Worm (Caenorhabditis elegans) whole organism, mixed stage, embryonic: ENCODE data around the gene fndc-1.

Experiments used
- M03D4.4 ChIP-seq: sonication (generic microtip); optimal IDR thresholded peaks from 2 replicates; lab custom pipeline; 2017; ENCODE audit warnings: mild to moderate bottlenecking, missing genetic modification characterization, missing compliant biosample characterization
- bed-3 ChIP-seq: fragments of 200-800 bp; sonication (Bioruptor generic); optimal IDR thresholded peaks from 3 replicates; lab custom pipeline; 2018; ENCODE audit warnings: mild to moderate bottlenecking, missing genetic modification characterization, moderate library complexity, missing compliant biosample characterization
- blmp-1 ChIP-seq: fragments of 150-350 bp; optimal IDR thresholded peaks from 2 replicates; lab custom pipeline; 2014; ENCODE audit warnings: missing biosample characterization, missing genetic modification characterization
- ceh-39 ChIP-seq: fragments of 150-350 bp; optimal IDR thresholded peaks from 2 replicates; lab custom pipeline; 2014; ENCODE audit warnings: missing biosample characterization, missing genetic modification characterization
- ceh-43 ChIP-seq: fragments of 200-800 bp; sonication (Bioruptor generic); optimal IDR thresholded peaks from 2 replicates; lab custom pipeline; 2018; ENCODE audit warnings: mild to moderate bottlenecking, missing genetic modification characterization, moderate library complexity, missing compliant biosample characterization
- ceh-83 ChIP-seq: fragments of 200-800 bp; sonication (Bioruptor generic); optimal IDR thresholded peaks from 2 replicates; lab custom pipeline; 2018; ENCODE audit warnings: mild to moderate bottlenecking, missing genetic modification characterization, missing compliant biosample characterization
- ces-1 ChIP-seq: fragments of 150-350 bp; optimal IDR thresholded peaks from 2 replicates; lab custom pipeline; 2014; ENCODE audit warnings: missing biosample characterization, missing genetic modification reagents, missing genetic modification characterization
- drap-1 ChIP-seq: fragments of 200-800 bp; sonication (Bioruptor generic); optimal IDR thresholded peaks from 3 replicates; lab custom pipeline; 2018; ENCODE audit warnings: mild to moderate bottlenecking, missing genetic modification characterization, missing compliant biosample characterization
- elt-1 ChIP-seq: sonication (generic microtip); optimal IDR thresholded peaks from 2 replicates; lab custom pipeline; 2017; ENCODE audit warnings: missing genetic modification characterization, mild to moderate bottlenecking, missing compliant biosample characterization, antibody characterized with exemption, moderate library complexity, borderline replicate concordance; ENCODE audit not compliant: insufficient read depth
- elt-3 ChIP-seq: fragments of 150-350 bp; optimal IDR thresholded peaks from 2 replicates; lab custom pipeline; 2014; ENCODE audit warnings: missing biosample characterization, missing genetic modification characterization
- flh-1 ChIP-seq: fragments of 200-800 bp; sonication (Bioruptor generic); optimal IDR thresholded peaks from 2 replicates; lab custom pipeline; 2018; ENCODE audit warnings: mild to moderate bottlenecking, missing genetic modification characterization, moderate library complexity, missing compliant biosample characterization
- ham-2 ChIP-seq: fragments of 200-800 bp; sonication (Bioruptor generic); optimal IDR thresholded peaks from 2 replicates; lab custom pipeline; 2018; ENCODE audit warnings: mild to moderate bottlenecking, missing genetic modification characterization, missing compliant biosample characterization
- hlh-1 ChIP-seq: fragments of 150-350 bp; optimal IDR thresholded peaks from 2 replicates; lab custom pipeline; 2014; ENCODE audit warnings: missing biosample characterization, missing genetic modification reagents, missing genetic modification characterization
- lin-13 ChIP-seq: fragments of 150-350 bp; optimal IDR thresholded peaks from 2 replicates; lab custom pipeline; 2014; ENCODE audit warnings: missing biosample characterization, missing genetic modification characterization
- lsy-2 ChIP-seq: fragments of 150-350 bp; optimal IDR thresholded peaks from 2 replicates; lab custom pipeline; 2014; ENCODE audit warnings: missing biosample characterization, missing genetic modification characterization
- mab-5 ChIP-seq: fragments of 150-350 bp; optimal IDR thresholded peaks from 2 replicates; lab custom pipeline; 2014; ENCODE audit warnings: missing biosample characterization, missing genetic modification characterization
- mep-1 ChIP-seq: fragments of 150-350 bp; optimal IDR thresholded peaks from 2 replicates; lab custom pipeline; 2017; ENCODE audit warnings: missing biosample characterization, missing genetic modification reagents, missing genetic modification characterization, inconsistent platforms
- mls-2 ChIP-seq: sonication (generic microtip); optimal IDR thresholded peaks from 2 replicates; lab custom pipeline; 2016; ENCODE audit warnings: mild to moderate bottlenecking, missing genetic modification characterization, moderate library complexity, missing compliant biosample characterization
- nhr-12 ChIP-seq: fragments of 150-350 bp; optimal IDR thresholded peaks from 2 replicates; lab custom pipeline; 2014; ENCODE audit warnings: missing biosample characterization, missing genetic modification characterization
- nhr-2 ChIP-seq: fragments of 150-350 bp; optimal IDR thresholded peaks from 2 replicates; lab custom pipeline; 2014; ENCODE audit warnings: missing biosample characterization, missing genetic modification characterization
- nhr-237 ChIP-seq: fragments of 150-350 bp; optimal IDR thresholded peaks from 2 replicates; lab custom pipeline; 2014; ENCODE audit warnings: missing biosample characterization, missing genetic modification characterization
- nhr-28 ChIP-seq: fragments of 150-350 bp; optimal IDR thresholded peaks from 2 replicates; lab custom pipeline; 2014; ENCODE audit warnings: missing biosample characterization, missing genetic modification characterization
- nhr-76 ChIP-seq: sonication (generic microtip); optimal IDR thresholded peaks from 2 replicates; lab custom pipeline; 2017; ENCODE audit warnings: missing biosample characterization, missing genetic modification characterization
- pha-4 ChIP-seq: fragments of 150-350 bp; optimal IDR thresholded peaks from 2 replicates; lab custom pipeline; 2018; ENCODE audit warnings: missing biosample characterization, missing genetic modification reagents, missing genetic modification characterization
- sem-2 ChIP-seq: fragments of 200-800 bp; sonication (Bioruptor generic); optimal IDR thresholded peaks from 2 replicates; lab custom pipeline; 2018; ENCODE audit warnings: mild to moderate bottlenecking, missing genetic modification characterization, missing compliant biosample characterization
- snpc-4 ChIP-seq: fragments of 150-350 bp; optimal IDR thresholded peaks from 2 replicates; lab custom pipeline; 2014; ENCODE audit warnings: missing biosample characterization, missing genetic modification characterization
- sptf-1 ChIP-seq: sonication (generic microtip); optimal IDR thresholded peaks from 2 replicates; lab custom pipeline; 2017; ENCODE audit warnings: mild to moderate bottlenecking, missing genetic modification characterization, moderate library complexity, missing compliant biosample characterization
- tbx-8 ChIP-seq: fragments of 200-800 bp; sonication (Bioruptor generic); optimal IDR thresholded peaks from 2 replicates; lab custom pipeline; 2018; ENCODE audit warnings: mild to moderate bottlenecking, missing genetic modification characterization, moderate library complexity, missing compliant biosample characterization
- unc-120 ChIP-seq: sonication (generic microtip); optimal IDR thresholded peaks from 2 replicates; lab custom pipeline; 2017; ENCODE audit warnings: missing genetic modification characterization, missing compliant biosample characterization; ENCODE audit not compliant: poor library complexity, severe bottlenecking
- unc-39 ChIP-seq: fragments of 150-350 bp; optimal IDR thresholded peaks from 2 replicates; lab custom pipeline; 2014; ENCODE audit warnings: missing biosample characterization, missing genetic modification characterization
- unc-62 ChIP-seq: fragments of 150-350 bp; optimal IDR thresholded peaks from 2 replicates; lab custom pipeline; 2014; ENCODE audit warnings: missing biosample characterization, missing genetic modification reagents, missing genetic modification characterization
- zip-8 ChIP-seq: fragments of 150-350 bp; optimal IDR thresholded peaks from 2 replicates; lab custom pipeline; 2014; ENCODE audit warnings: missing biosample characterization, missing genetic modification characterization

fndc-1 gene

DNA sequence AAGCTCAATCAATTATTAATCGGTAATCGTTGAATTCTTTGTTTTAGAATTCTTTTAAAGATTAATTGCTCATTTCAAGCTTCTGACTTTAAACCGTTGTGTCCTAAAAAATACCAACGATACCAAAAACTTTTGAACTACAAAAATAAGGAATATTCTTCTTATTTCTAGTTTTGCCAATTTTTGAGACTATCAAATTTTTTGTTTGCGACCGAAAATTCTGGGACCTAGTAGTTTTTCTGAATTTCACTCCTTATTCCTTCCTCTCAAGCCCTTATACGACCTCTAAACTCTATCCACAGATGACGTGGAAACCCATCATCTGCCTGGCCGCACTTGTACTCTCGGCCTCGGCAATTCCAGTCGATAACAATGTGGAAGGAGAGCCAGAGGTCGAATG is 31.7 kb upstream of the fndc-1 start, which contains the start of gene cut-1:
TSS of gene cut-1 (plus strand) at position 301 of the 400 bp plus-strand sequence.
- TF ChIP-seq flh-1 (GFP tag; lab: Kevin White, UChicago) (no peak), snpc-4 (tag; lab: Kevin White, UChicago) (no peak)

DNA sequence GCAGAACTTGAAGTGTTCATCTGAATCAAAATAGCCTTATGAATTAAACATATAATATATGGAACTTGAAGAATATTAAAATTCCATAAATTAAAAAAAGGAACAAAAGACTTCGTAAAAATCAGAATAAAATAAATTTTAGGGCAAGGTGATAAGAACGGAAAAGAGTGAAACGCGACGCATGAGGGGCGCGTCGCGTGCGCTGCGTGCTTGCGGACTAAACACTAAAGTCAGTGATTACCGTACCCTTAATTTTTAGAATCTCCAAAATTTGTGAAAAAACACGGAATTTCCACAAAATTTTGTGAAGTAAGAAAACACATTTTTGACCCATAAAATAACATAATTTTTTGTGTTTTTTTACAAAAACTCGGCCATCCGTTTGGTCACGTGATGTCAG is 24.0 kb upstream of the fndc-1 start, which contains the start of gene T05B9.1:
TSS of gene T05B9.1 (minus strand) at position 20 of the 400 bp plus-strand sequence.
- TF ChIP-seq elt-3 (tag; lab: Kevin White, UChicago): no peak
- TF ChIP-seq ham-2: no peak
- no peak for TF ChIP-seq blmp-1 (tag; lab: Kevin White, UChicago)
- no peak for TF ChIP-seq pha-4 (tag; lab: Kevin White, UChicago)
- TF ChIP-seq ceh-39 (tag; lab: Kevin White, UChicago): no peak
- TF ChIP-seq ceh-83 (GFP tag; lab: Kevin White, UChicago): no peak
- TF ChIP-seq unc-39 (tag; lab: Kevin White, UChicago): no peak
- TF ChIP-seq elt-1 (tag; lab: Kevin White, UChicago): no peak
- no peak for TF ChIP-seq tbx-8
- no peak for TF ChIP-seq sptf-1 (tag; lab: Kevin White, UChicago)
- no peak for TF ChIP-seq nhr-28 (tag; lab: Kevin White, UChicago)
- no peak for TF ChIP-seq nhr-76 (tag; lab: Kevin White, UChicago)
- no peak for TF ChIP-seq M03D4.4 (tag; lab: Kevin White, UChicago)
- no peak for TF ChIP-seq mls-2 (tag; lab: Kevin White, UChicago)
- TF ChIP-seq unc-120 (tag; lab: Kevin White, UChicago): no peak
- TF ChIP-seq hlh-1: no peak
- no peak for TF ChIP-seq ces-1 (GFP tag; lab: Kevin White, UChicago)
- TF ChIP-seq nhr-2 (tag; lab: Kevin White, UChicago): no peak
- TF ChIP-seq sem-2 (GFP tag; lab: Kevin White, UChicago): no peak

DNA sequence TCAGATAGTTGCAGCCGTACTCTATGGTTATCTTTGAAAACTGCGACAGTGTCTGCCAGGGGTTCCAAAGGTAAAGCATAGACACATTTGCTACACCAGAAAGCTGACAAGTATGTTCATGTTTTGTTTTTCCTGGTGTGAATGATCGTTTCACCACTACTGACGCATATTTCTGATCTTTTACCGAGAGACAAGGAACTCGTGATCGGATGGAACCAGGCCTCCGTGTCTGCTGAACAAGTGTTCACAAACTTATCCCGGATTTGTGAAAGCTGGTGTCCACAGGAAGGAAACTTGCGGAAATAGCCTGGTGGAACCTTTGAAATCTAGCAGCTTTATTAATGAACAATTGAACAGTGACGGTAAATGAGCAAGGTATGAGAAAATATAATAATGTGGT is 22.6 kb upstream of the fndc-1 start:
- TF ChIP-seq blmp-1 (tag; lab: Kevin White, UChicago) (no peak), nhr-237 (tag; lab: Kevin White, UChicago) (no peak), hlh-1 (no peak), mep-1 (tag; lab: Kevin White, UChicago) (no peak), tbx-8 (no peak), ceh-43 (GFP tag; lab: Kevin White, UChicago) (no peak), ceh-39 (tag; lab: Kevin White, UChicago) (no peak), nhr-12 (tag; lab: Kevin White, UChicago) (no peak), flh-1 (GFP tag; lab: Kevin White, UChicago) (no peak), unc-120 (tag; lab: Kevin White, UChicago) (no peak), zip-8 (tag; lab: Kevin White, UChicago) (no peak), nhr-76 (tag; lab: Kevin White, UChicago) (no peak), pha-4 (tag; lab: Kevin White, UChicago) (no peak), mab-5 (tag; lab: Kevin White, UChicago) (no peak), lsy-2 (no peak)

DNA sequence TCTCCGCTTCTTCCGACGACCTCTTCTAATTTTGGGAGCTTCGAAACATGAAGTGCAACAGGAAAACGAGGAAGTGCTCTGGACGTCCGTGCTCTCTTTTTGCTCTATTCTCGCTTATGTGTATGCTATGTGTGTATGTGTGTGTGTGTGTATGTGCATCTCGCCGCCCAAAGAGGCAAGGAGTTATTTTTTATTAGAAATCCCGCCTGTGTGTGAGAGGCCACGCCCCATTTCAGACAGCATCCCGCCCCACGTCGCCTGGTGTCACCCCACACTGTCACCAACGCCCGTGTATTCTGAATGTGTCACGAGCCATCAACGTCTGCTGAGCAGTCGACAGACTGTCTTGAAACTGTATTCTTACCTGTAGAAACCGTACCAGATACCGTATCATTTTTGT is 18.4 kb upstream of the fndc-1 start, which contains the start of gene T05B9.2:
TSS of gene T05B9.2 (plus strand) at position 301 of the 400 bp plus-strand sequence.
- no peak for TF ChIP-seq mab-5 (tag; lab: Kevin White, UChicago)
- TF ChIP-seq, all 35 proteins: peak for 0

ce11 chrII:11247414-11247813 is 10.3 kb upstream of the fndc-1 start, which contains the start of gene T06D8.10:
TSS of gene T06D8.10 (minus strand) at chrII:11247514.
- no peak for TF ChIP-seq nhr-12 (tag; lab: Kevin White, UChicago)
- no peak for TF ChIP-seq nhr-2 (tag; lab: Kevin White, UChicago)
- no peak for TF ChIP-seq nhr-76 (tag; lab: Kevin White, UChicago)
- no peak for TF ChIP-seq nhr-237 (tag; lab: Kevin White, UChicago)
- TF ChIP-seq lin-13 (tag; lab: Kevin White, UChicago): no peak
- no peak for TF ChIP-seq bed-3 (GFP tag; lab: Kevin White, UChicago)
- TF ChIP-seq mep-1 (tag; lab: Kevin White, UChicago): no peak
- no peak for TF ChIP-seq hlh-1
- no peak for TF ChIP-seq ham-2
- no peak for TF ChIP-seq tbx-8
- no peak for TF ChIP-seq drap-1 (GFP tag; lab: Kevin White, UChicago)
- no peak for TF ChIP-seq sem-2 (GFP tag; lab: Kevin White, UChicago)
- TF ChIP-seq unc-62 (GFP tag; lab: Kevin White, UChicago): no peak
- TF ChIP-seq mls-2 (tag; lab: Kevin White, UChicago): no peak
- TF ChIP-seq unc-120 (tag; lab: Kevin White, UChicago): no peak
- no peak for TF ChIP-seq sptf-1 (tag; lab: Kevin White, UChicago)
- TF ChIP-seq unc-39 (tag; lab: Kevin White, UChicago): no peak
- TF ChIP-seq flh-1 (GFP tag; lab: Kevin White, UChicago): no peak
